Worm (Caenorhabditis elegans): ENCODE data around the gene clh-5.

clh-5 gene

DNA sequence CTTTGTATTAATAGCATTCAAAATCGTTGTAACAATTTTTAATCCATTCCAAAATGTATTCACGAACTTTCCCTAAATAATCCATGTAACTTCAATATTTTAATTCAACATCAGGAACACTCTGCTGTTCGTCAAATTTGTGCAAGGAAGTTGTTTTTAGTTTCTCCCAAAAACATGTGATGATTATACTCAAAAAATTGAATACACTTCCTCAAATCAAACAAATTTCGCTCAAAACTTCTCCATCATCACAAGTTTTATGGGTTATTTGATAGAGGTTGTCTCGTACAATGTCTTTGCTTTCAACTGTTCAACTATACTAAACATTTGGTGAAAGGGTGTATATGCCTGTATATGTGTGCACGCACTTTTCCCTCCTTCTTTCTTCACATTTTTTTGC is 26.6 kb upstream of the clh-5 start:
- TF ChIP-seq mef-2 (tag; optimal IDR thresholded peaks at IDR 0.05) (no peak), ceh-82 (tag; optimal IDR thresholded peaks at IDR 0.05) (no peak), nhr-20 (tag; optimal IDR thresholded peaks at IDR 0.05) (no peak), lin-15B (tag; optimal IDR thresholded peaks at IDR 0.05) (no peak), lin-14 (GFP tag; optimal IDR thresholded peaks at IDR 0.05) (no peak), snu-23 (GFP tag; optimal IDR thresholded peaks at IDR 0.05) (no peak), hpl-2 (GFP tag; optimal IDR thresholded peaks at IDR 0.05) (no peak), lin-39 (tag; optimal IDR thresholded peaks at IDR 0.05) (no peak), hlh-4 (tag; optimal IDR thresholded peaks at IDR 0.05) (no peak), sox-4 (tag; optimal IDR thresholded peaks at IDR 0.05) (no peak), ceh-88 (GFP tag; IDR thresholded peaks at IDR 0.05) (no peak), jun-1 (tag; optimal IDR thresholded peaks at IDR 0.05) (no peak), unc-130 (tag; optimal IDR thresholded peaks at IDR 0.05) (no peak), fkh-4 (tag; optimal IDR thresholded peaks at IDR 0.05; ENCODE audit: borderline replicate concordance) (no peak), nhr-19 (GFP tag; conservative IDR thresholded peaks at IDR 0.05) (no peak), fos-1 (tag; optimal IDR thresholded peaks at IDR 0.05) (no peak), ztf-4 (tag; optimal IDR thresholded peaks at IDR 0.05) (no peak), nhr-11 (tag; optimal IDR thresholded peaks at IDR 0.05) (no peak), dpl-1 (GFP tag; optimal IDR thresholded peaks at IDR 0.05) (no peak)

- TF ChIP-seq lin-13 (GFP tag; optimal IDR thresholded peaks at IDR 0.05) (no peak), nhr-85 (tag) (peak; percentile 69)
These were observed 25.9 kb upstream of the clh-5 start for ce11 chrII:9124353-9124752.

ce11 chrII:9120813-9121554 is 22.6 kb upstream of the clh-5 start:
- TF ChIP-seq snpc-4 (tag; optimal IDR thresholded peaks at IDR 0.05) (no peak), ztf-11 (tag; optimal IDR thresholded peaks at IDR 0.05) (no peak), blmp-1 (tag; optimal IDR thresholded peaks at IDR 0.05) (no peak), ztf-4 (tag; optimal IDR thresholded peaks at IDR 0.05) (no peak), dsc-1 (tag; optimal IDR thresholded peaks at IDR 0.05) (peak; percentile 42), lir-3 (tag; optimal IDR thresholded peaks at IDR 0.05; ENCODE audit: poor library complexity) (no peak), hlh-4 (tag; optimal IDR thresholded peaks at IDR 0.05) (no peak), unc-86 (tag; optimal IDR thresholded peaks at IDR 0.05) (peak; percentile 57), nhr-20 (tag; optimal IDR thresholded peaks at IDR 0.05) (no peak), lin-14 (GFP tag; optimal IDR thresholded peaks at IDR 0.05) (peak; percentile 55), fkh-10 (GFP tag; optimal IDR thresholded peaks at IDR 0.05) (peak; percentile 8), nhr-47 (tag; optimal IDR thresholded peaks at IDR 0.05) (peak; percentile 53), nhr-71 (tag; optimal IDR thresholded peaks at IDR 0.05) (peak; percentile 47), fkh-8 (tag; optimal IDR thresholded peaks at IDR 0.05) (peak; percentile 75), ces-1 (GFP tag; optimal IDR thresholded peaks at IDR 0.05) (no peak), efl-1 (optimal IDR thresholded peaks at IDR 0.05) (no peak), efl-1 (GFP tag; optimal IDR thresholded peaks at IDR 0.05 in 1 of 2) (peak in 1 of 2 experiments; percentile 55)

ce11 chrII:9120329-9120728 is 21.9 kb upstream of the clh-5 start:
- TF ChIP-seq fkh-10 (GFP tag; optimal IDR thresholded peaks at IDR 0.05): no peak
- TF ChIP-seq nhr-237 (tag; optimal IDR thresholded peaks at IDR 0.05): no peak
- peak; percentile 56 for TF ChIP-seq fkh-8 (tag; optimal IDR thresholded peaks at IDR 0.05)
- TF ChIP-seq isw-1 (GFP tag; IDR thresholded peaks at IDR 0.05): no peak
- no peak for TF ChIP-seq efl-3 (GFP tag; optimal IDR thresholded peaks at IDR 0.05)
- TF ChIP-seq nhr-85 (tag): no peak
- TF ChIP-seq ets-5 (GFP tag; IDR thresholded peaks at IDR 0.05): no peak
- no peak for TF ChIP-seq snu-23 (GFP tag; optimal IDR thresholded peaks at IDR 0.05)
- peak; percentile 93 for TF ChIP-seq dsc-1 (tag; optimal IDR thresholded peaks at IDR 0.05)
- no peak for TF ChIP-seq jun-1 (tag; optimal IDR thresholded peaks at IDR 0.05)
- no peak for TF ChIP-seq nhr-90 (tag; optimal IDR thresholded peaks at IDR 0.05; ENCODE audit: poor library complexity)
- TF ChIP-seq mep-1 (tag; optimal IDR thresholded peaks at IDR 0.05): no peak
- no peak for TF ChIP-seq vab-15 (tag; optimal IDR thresholded peaks at IDR 0.05)
- no peak for TF ChIP-seq ceh-88 (GFP tag; IDR thresholded peaks at IDR 0.05)
- TF ChIP-seq aha-1 (tag; optimal IDR thresholded peaks at IDR 0.05): no peak
- no peak for TF ChIP-seq elt-3 (tag; optimal IDR thresholded peaks at IDR 0.05)
- TF ChIP-seq pax-3 (tag; optimal IDR thresholded peaks at IDR 0.05): peak; percentile 40
- TF ChIP-seq lir-3 (tag; optimal IDR thresholded peaks at IDR 0.05; ENCODE audit: poor library complexity): no peak
- peak; percentile 5 for TF ChIP-seq egl-13 (tag; optimal IDR thresholded peaks at IDR 0.05)
- peak; percentile 8 for TF ChIP-seq nhr-47 (tag; optimal IDR thresholded peaks at IDR 0.05)
- TF ChIP-seq sox-4 (tag; optimal IDR thresholded peaks at IDR 0.05): peak; percentile 28
- TF ChIP-seq unc-98 (GFP tag; IDR thresholded peaks at IDR 0.05): no peak
- TF ChIP-seq pqm-1 (tag; optimal IDR thresholded peaks at IDR 0.05): no peak
